Fruit fly (Drosophila melanogaster) whole organism, adult: ENCODE results near the gene Eato.

Experiments used
- CG11617 ChIP-seq: fragments of 200-800 bp; sonication (Bioruptor generic); optimal IDR thresholded peaks from 2 replicates; lab custom pipeline; 2017; ENCODE audit warnings: mild to moderate bottlenecking, missing biosample characterization, missing genetic modification reagents, missing genetic modification characterization
- CG12768 ChIP-seq: fragments of 200-800 bp; sonication (Bioruptor generic); optimal IDR thresholded peaks from 2 replicates; lab custom pipeline; 2017; ENCODE audit warnings: missing biosample characterization, missing genetic modification characterization, mild to moderate bottlenecking, moderate library complexity, missing genetic modification reagents
- CG14711 ChIP-seq: fragments of 200-800 bp; sonication (Bioruptor generic); optimal IDR thresholded peaks from 2 replicates; lab custom pipeline; 2018; ENCODE audit warnings: missing biosample characterization, mild to moderate bottlenecking, missing genetic modification characterization, moderate library complexity
- CG1620 ChIP-seq: fragments of 200-800 bp; sonication (Bioruptor generic); optimal IDR thresholded peaks from 2 replicates; lab custom pipeline; 2016; ENCODE audit warnings: missing biosample characterization, missing genetic modification characterization
- CG33017 ChIP-seq: fragments of 200-800 bp; sonication (Bioruptor generic); optimal IDR thresholded peaks from 2 replicates; lab custom pipeline; 2018; ENCODE audit warnings: missing biosample characterization, mild to moderate bottlenecking, missing genetic modification characterization, moderate library complexity
- CG5204 ChIP-seq: fragments of 200-800 bp; sonication (Bioruptor generic); optimal IDR thresholded peaks from 2 replicates; lab custom pipeline; 2016; ENCODE audit warnings: missing biosample characterization, missing genetic modification characterization
- CG7045 ChIP-seq: fragments of 200-800 bp; sonication (Bioruptor generic); optimal IDR thresholded peaks from 2 replicates; lab custom pipeline; 2017; ENCODE audit warnings: missing biosample characterization, mild to moderate bottlenecking, missing genetic modification characterization
- CG7101 ChIP-seq: fragments of 200-800 bp; sonication (Bioruptor generic); optimal IDR thresholded peaks from 2 replicates; lab custom pipeline; 2018; ENCODE audit warnings: missing biosample characterization, mild to moderate bottlenecking, missing genetic modification characterization, moderate library complexity
- Clk ChIP-seq: fragments of 200-800 bp; sonication (Bioruptor generic); optimal IDR thresholded peaks from 2 replicates; lab custom pipeline; 2017; ENCODE audit warnings: missing biosample characterization, missing genetic modification characterization
- Crg-1 ChIP-seq: fragments of 200-800 bp; sonication (Bioruptor generic); optimal IDR thresholded peaks from 2 replicates; lab custom pipeline; 2016; ENCODE audit warnings: missing biosample characterization, missing genetic modification characterization
- Hr96 ChIP-seq: fragments of 200-800 bp; sonication (Bioruptor generic); optimal IDR thresholded peaks from 2 replicates; lab custom pipeline; 2016; ENCODE audit warnings: missing biosample characterization, missing genetic modification characterization
- Mnt ChIP-seq: fragments of 200-800 bp; sonication (Bioruptor generic); optimal IDR thresholded peaks from 2 replicates; lab custom pipeline; 2016; ENCODE audit warnings: missing biosample characterization, mild to moderate bottlenecking, missing genetic modification characterization
- bab1 ChIP-seq: fragments of 200-800 bp; sonication (Bioruptor generic); optimal IDR thresholded peaks from 3 replicates; lab custom pipeline; 2019; ENCODE audit warnings: missing biosample characterization, mild to moderate bottlenecking, missing genetic modification characterization, moderate library complexity
- cic ChIP-seq: fragments of 200-800 bp; sonication (Bioruptor generic); optimal IDR thresholded peaks from 2 replicates; lab custom pipeline; 2017; ENCODE audit warnings: missing biosample characterization, mild to moderate bottlenecking, missing genetic modification characterization, moderate library complexity
- cnc ChIP-seq, 2 experiments: fragments of >200 bp; optimal IDR thresholded peaks; 2 replicates each; lab custom pipeline; 2017
- kay ChIP-seq: fragments of 200-800 bp; sonication (Bioruptor generic); peaks from one replicate; lab custom pipeline; 2016; ENCODE audit warnings: missing biosample characterization, missing genetic modification characterization, borderline replicate concordance
- ovo ChIP-seq: fragments of 200-800 bp; sonication (Bioruptor generic); optimal IDR thresholded peaks from 2 replicates; lab custom pipeline; 2016; ENCODE audit warnings: missing biosample characterization, missing genetic modification characterization
- pad ChIP-seq: fragments of 200-800 bp; sonication (Bioruptor generic); optimal IDR thresholded peaks from 3 replicates; lab custom pipeline; 2017; ENCODE audit warnings: missing biosample characterization, missing genetic modification characterization, mild to moderate bottlenecking, moderate library complexity, missing genetic modification reagents
- tj ChIP-seq: fragments of 200-800 bp; sonication (Bioruptor generic); optimal IDR thresholded peaks from 3 replicates; lab custom pipeline; 2017; ENCODE audit warnings: missing biosample characterization, mild to moderate bottlenecking, missing genetic modification characterization, moderate library complexity
- toe ChIP-seq: fragments of 200-800 bp; sonication (Bioruptor generic); optimal IDR thresholded peaks from 2 replicates; lab custom pipeline; 2016; ENCODE audit warnings: missing biosample characterization, missing genetic modification characterization

Gene Eato

DNA sequence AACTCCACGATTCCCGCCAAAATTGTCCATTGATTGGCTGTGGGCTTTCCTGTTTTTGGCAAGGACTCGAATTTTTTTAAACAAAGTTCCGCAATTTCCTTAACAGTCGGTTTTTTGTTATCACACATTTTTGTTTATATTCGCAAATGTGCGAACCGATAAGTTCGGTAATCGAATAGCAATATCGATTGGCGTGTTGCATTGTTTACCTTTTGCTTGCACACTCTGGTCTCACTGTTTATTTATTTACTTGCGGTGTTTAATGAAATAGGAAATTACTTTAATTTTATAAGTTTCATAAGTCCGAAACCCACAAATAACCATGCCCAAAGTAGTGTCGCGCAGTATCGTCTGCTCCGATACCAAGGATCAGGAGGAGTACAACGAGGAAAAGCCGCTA is 27.4 kb downstream of the Eato start, which contains the start of the genes Adat1 and CG16865:
Gene Adat1 (minus strand): TSS at position 152 of the 400 bp plus-strand sequence.
Gene CG16865 (plus strand): TSS at position 200 of the 400 bp plus-strand sequence.
- no peak for TF ChIP-seq CG14711 (tag; lab: Kevin White, UChicago)
- no peak for TF ChIP-seq ovo
- TF ChIP-seq bab1, result peak; percentile 13
- no peak for TF ChIP-seq kay (GFP tag; lab: Kevin White, UChicago)
- peak; percentile 22 for TF ChIP-seq cic (GFP tag; lab: Kevin White, UChicago)
- no peak for TF ChIP-seq CG33017 (tag; lab: Kevin White, UChicago)
- no peak for TF ChIP-seq CG12768
- TF ChIP-seq Mnt (GFP tag; lab: Kevin White, UChicago), result peak; percentile 23

DNA sequence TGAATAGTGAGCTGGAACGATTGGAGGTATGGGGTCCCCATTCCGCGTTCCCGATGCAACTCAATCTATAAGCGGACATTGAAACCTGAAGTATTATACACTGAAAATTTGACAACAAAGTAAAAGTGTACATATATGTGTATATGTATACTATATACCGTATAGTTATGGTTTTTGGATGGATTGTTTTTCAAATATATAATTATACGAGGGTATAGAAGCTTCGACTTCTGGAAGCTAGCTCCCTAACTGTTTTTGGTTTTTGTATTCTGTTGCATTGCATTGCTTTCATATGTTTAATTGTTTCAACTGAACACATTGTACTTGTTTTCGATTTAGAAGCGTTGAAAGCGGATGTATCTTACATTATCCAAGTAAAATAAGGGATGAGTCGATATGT is 29.3 kb downstream of the Eato start, which contains the start of gene CG16888:
Gene CG16888 (minus strand): TSS at position 101 of the 400 bp plus-strand sequence.
- TF ChIP-seq Hr96 (GFP tag; lab: Kevin White, UChicago) (no peak), CG11617 (no peak), bab1 (no peak), Crg-1 (no peak), CG5204 (GFP tag; lab: Kevin White, UChicago) (no peak), pad (GFP tag; lab: Kevin White, UChicago) (no peak), CG7101 (tag; lab: Kevin White, UChicago) (no peak), cic (GFP tag; lab: Kevin White, UChicago) (no peak), Mnt (GFP tag; lab: Kevin White, UChicago) (no peak), toe (GFP tag; lab: Kevin White, UChicago) (no peak), CG14711 (tag; lab: Kevin White, UChicago) (no peak), Clk (GFP tag; lab: Kevin White, UChicago) (no peak)

DNA sequence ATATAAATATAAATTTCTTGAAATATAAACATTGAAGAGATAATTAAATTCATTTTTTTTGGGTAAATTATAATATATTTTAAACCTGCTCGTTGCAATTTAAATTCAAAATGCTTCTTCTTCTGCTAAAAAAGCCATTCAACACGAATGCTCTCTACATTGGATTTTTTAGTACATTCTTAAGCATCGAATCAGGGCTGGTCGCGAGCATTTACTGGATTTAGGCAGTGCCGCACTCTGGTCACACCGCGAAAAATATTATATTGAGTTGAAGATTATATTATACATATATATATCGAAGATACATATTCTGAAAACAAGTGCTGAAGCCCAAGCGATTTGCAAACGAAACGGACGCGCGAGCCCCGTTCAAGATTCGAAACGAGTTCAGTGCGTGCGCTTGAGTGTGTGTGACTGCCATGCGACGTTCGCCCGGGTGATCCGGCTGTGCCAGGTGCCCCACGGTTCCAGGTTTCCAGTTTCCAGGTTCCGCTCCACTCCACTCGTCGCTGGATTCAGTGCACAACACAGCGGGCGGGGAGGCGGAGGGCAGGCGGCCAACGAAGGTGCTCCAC is 29.8 kb downstream of the Eato start, which contains the start of gene Sos:
Gene Sos (plus strand): TSS at position 213 of the 575 bp plus-strand sequence.
- TF ChIP-seq bab1, result peak; percentile 46
- TF ChIP-seq Clk (GFP tag; lab: Kevin White, UChicago), result no peak
- no peak for TF ChIP-seq Crg-1
- no peak for TF ChIP-seq cic (GFP tag; lab: Kevin White, UChicago)
- TF ChIP-seq CG1620 (GFP tag; lab: Kevin White, UChicago), result no peak
- TF ChIP-seq kay (GFP tag; lab: Kevin White, UChicago), result no peak
- TF ChIP-seq CG7101 (tag; lab: Kevin White, UChicago), result no peak
- TF ChIP-seq CG12768, result no peak
- no peak for TF ChIP-seq toe (GFP tag; lab: Kevin White, UChicago)
- peak; percentile 2 for TF ChIP-seq CG14711 (tag; lab: Kevin White, UChicago)
- TF ChIP-seq CG5204 (GFP tag; lab: Kevin White, UChicago), result no peak
- TF ChIP-seq CG11617, result no peak
- no peak for TF ChIP-seq cnc (optimal IDR thresholded peaks at IDR 0.05; lab: Kevin White, UChicago)
- TF ChIP-seq CG7045, result no peak
- peak; percentile 35 for TF ChIP-seq Mnt (GFP tag; lab: Kevin White, UChicago)
- TF ChIP-seq ovo, result no peak
- no peak for TF ChIP-seq Hr96 (GFP tag; lab: Kevin White, UChicago)
- no peak for TF ChIP-seq tj (GFP tag; lab: Kevin White, UChicago)
- TF ChIP-seq CG33017 (tag; lab: Kevin White, UChicago), result no peak
- TF ChIP-seq pad (GFP tag; lab: Kevin White, UChicago), result no peak

DNA sequence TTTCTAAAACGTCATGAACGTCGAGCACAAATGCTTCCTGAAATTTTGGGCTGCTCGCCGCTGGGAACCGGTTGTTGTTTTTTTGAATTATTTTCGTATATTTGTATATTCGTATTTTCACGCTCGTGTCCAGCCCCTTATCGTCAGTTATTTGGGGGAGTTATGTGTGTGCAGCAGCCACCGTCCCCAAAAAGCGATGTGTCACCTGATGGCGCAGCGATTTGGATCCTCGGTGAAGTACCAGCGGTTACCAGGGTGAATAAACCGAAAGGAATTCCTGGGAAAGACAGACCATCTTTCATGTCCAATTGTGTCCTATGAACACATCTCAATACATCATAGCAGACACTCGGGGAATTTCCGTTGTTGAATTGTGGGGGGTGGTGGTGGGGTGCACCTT is 36.3 kb downstream of the Eato start:
- TF ChIP-seq Crg-1, result no peak
- no peak for TF ChIP-seq ovo

DNA sequence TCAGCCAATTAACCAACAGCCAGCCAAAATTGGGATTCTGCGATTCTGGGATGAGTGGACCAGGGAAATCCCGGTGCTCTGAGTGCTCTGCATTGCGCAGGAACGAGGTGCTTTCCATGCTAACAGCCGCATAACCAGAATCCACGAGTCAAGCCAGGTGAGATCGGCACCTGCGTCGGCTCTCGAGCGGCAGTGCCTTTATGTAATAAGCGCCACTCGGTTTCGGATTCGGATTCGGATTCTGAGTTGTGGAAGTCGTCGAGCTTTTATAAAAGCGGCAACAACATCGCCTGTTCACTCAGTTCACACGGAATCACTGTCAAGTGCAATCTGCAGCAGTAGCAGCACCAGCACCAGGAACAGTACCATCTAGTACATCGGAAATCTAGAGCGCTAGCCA is 37.1 kb downstream of the Eato start, which contains the start of gene b:
Gene b (plus strand): TSS at position 301 of the 400 bp plus-strand sequence.
- TF ChIP-seq Clk (GFP tag; lab: Kevin White, UChicago), result no peak
- peak; percentile 29 for TF ChIP-seq Hr96 (GFP tag; lab: Kevin White, UChicago)

DNA sequence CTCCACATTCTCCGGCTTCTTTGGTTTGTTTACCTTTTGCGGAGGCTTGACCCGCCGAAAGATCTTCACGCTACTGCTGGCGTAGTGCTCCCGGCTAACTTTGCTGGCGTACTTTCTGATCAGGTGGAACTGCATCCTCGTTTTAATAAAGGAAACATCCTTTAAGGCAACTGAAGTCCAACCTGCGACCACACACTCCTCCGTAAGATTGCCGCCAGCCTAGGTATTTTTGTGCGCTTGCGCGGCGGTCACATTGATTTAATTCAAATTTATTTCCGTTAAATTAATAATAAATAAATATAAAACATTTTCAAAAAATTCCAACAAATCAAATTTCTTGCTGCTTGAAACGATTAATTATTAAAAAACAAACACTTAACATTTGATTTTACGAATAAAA is 43.7 kb downstream of the Eato start, which contains the start of gene PolG1:
Gene PolG1 (minus strand): TSS at position 216 of the 400 bp plus-strand sequence.
- TF ChIP-seq cic (GFP tag; lab: Kevin White, UChicago), result no peak
- no peak for TF ChIP-seq CG7045
- no peak for TF ChIP-seq bab1
- no peak for TF ChIP-seq cnc (optimal IDR thresholded peaks at IDR 0.05; lab: Kevin White, UChicago)
- TF ChIP-seq Mnt (GFP tag; lab: Kevin White, UChicago), result no peak
- TF ChIP-seq CG12768, result no peak
- no peak for TF ChIP-seq ovo
- no peak for TF ChIP-seq CG1620 (GFP tag; lab: Kevin White, UChicago)
- no peak for TF ChIP-seq CG14711 (tag; lab: Kevin White, UChicago)
- TF ChIP-seq Hr96 (GFP tag; lab: Kevin White, UChicago), result no peak
- no peak for TF ChIP-seq pad (GFP tag; lab: Kevin White, UChicago)
- TF ChIP-seq CG5204 (GFP tag; lab: Kevin White, UChicago), result no peak

DNA sequence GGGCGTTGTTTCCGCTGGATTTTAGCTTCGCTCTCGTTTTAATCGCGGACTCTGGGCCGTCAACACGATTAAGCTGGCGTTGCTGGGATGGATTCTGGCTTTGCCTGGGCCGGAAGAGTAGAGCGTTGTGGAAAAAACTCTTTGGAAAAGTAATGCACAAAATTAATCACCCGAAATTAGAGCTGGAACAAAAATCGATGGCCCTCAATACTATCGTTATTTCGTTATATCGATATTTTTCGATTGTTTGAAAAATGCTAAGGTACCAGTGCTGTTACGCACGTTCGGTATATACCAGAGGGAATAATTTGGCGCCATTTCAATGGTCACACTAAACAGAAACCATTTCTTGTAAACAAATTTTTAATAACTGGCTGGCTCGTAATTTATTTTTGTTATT is 45.7 kb downstream of the Eato start, which contains the start of the genes Arpc1 and Orc5:
Gene Arpc1 (minus strand): TSS at position 202 of the 400 bp plus-strand sequence.
Gene Orc5 (plus strand): TSS at position 298 of the 400 bp plus-strand sequence.
- TF ChIP-seq ovo, result no peak
- TF ChIP-seq CG7101 (tag; lab: Kevin White, UChicago), result peak; percentile 6
- TF ChIP-seq CG11617, result no peak
- TF ChIP-seq bab1, result peak; percentile 72
- TF ChIP-seq Crg-1, result peak; percentile 6
- TF ChIP-seq CG1620 (GFP tag; lab: Kevin White, UChicago), result peak; percentile 30
- no peak for TF ChIP-seq toe (GFP tag; lab: Kevin White, UChicago)
- no peak for TF ChIP-seq cic (GFP tag; lab: Kevin White, UChicago)
- peak; percentile 14 for TF ChIP-seq CG14711 (tag; lab: Kevin White, UChicago)
- no peak for TF ChIP-seq tj (GFP tag; lab: Kevin White, UChicago)
